Worm (Caenorhabditis elegans): ENCODE results near the gene ugt-18.

ugt-18 gene

DNA sequence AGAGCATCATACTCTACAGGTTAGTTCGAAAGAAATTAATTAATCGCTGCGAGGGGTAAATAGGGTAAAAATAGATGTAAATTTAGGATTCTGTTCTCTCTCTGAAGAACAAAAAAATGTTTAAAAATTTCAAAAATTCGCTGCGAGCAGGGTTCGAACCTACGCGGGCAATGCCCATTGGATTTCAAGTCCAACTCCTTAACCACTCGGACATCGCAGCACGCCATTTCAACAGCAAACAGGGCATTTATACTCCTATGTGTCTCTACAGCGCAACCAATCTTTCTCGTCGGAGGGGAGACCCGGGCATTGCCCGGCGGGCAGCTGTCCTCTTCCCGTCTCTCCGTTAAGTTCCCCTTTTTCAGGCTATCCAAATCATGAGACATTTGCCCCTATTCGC is 39.8 kb upstream of the ugt-18 start (continued):
- TF ChIP-seq let-526 (GFP tag; IDR thresholded peaks at IDR 0.05) (peak; percentile 60; the same call in 1 of the 2 replicates), snpc-4 (GFP tag; optimal IDR thresholded peaks at IDR 0.05) (peak; percentile 44), snpc-4 (tag; optimal IDR thresholded peaks at IDR 0.05) (peak in 1 of 4 experiments; percentile 68), dpl-1 (GFP tag; optimal IDR thresholded peaks at IDR 0.05) (no peak), ztf-25 (GFP tag; IDR thresholded peaks at IDR 0.05) (peak; percentile 85), chd-7 (tag; optimal IDR thresholded peaks at IDR 0.05) (peak; percentile 83), nhr-179 (tag; optimal IDR thresholded peaks at IDR 0.05) (no peak), him-1 (tag; optimal IDR thresholded peaks at IDR 0.05) (peak; percentile 76), madf-10 (tag; optimal IDR thresholded peaks at IDR 0.05) (peak; percentile 47), atf-7 (tag; optimal IDR thresholded peaks at IDR 0.05) (peak; percentile 4), hmg-20 (GFP tag; IDR thresholded peaks at IDR 0.05) (peak; percentile 53; the same call in 1 of the 2 replicates), tlf-1 (GFP tag; optimal IDR thresholded peaks at IDR 0.05) (no peak), cebp-1 (GFP tag; IDR thresholded peaks at IDR 0.05) (0 out of 2 replicates have a peak, but pooled peaks have one; percentile 60), cebp-1 (tag; optimal IDR thresholded peaks at IDR 0.05) (no peak), C06A6.2 (GFP tag; conservative IDR thresholded peaks at IDR 0.05) (no peak), rpc-1 (optimal IDR thresholded peaks at IDR 0.05) (peak; percentile 87), rpc-1 (tag; optimal IDR thresholded peaks at IDR 0.05) (peak; percentile 89), B0019.2 (GFP tag; conservative IDR thresholded peaks at IDR 0.05) (no peak), snpc-1.3 (tag; optimal IDR thresholded peaks at IDR 0.05; ENCODE audit: insufficient read depth) (peak; percentile 69), aptf-2 (GFP tag; conservative IDR thresholded peaks at IDR 0.05) (peak; percentile 64; the same call in 1 of the 2 replicates), sdz-38 (tag; optimal IDR thresholded peaks at IDR 0.05) (no peak), mxl-1 (tag; optimal IDR thresholded peaks at IDR 0.05) (peak; percentile 72), Y79H2A.3 (GFP tag; conservative IDR thresholded peaks at IDR 0.05) (peak; percentile 84), efl-1 (GFP tag; optimal IDR thresholded peaks at IDR 0.05) (no peak), lin-40 (tag; optimal IDR thresholded peaks at IDR 0.05) (peak; percentile 14), nhr-80 (tag; optimal IDR thresholded peaks at IDR 0.05) (no peak), somi-1 (GFP tag; optimal IDR thresholded peaks at IDR 0.05) (peak; percentile 65), unc-130 (GFP tag; optimal IDR thresholded peaks at IDR 0.05) (peak; percentile 17), sea-2 (GFP tag; IDR thresholded peaks at IDR 0.05) (0 out of 2 replicates have a peak, but pooled peaks have one; percentile 45), F37B4.10 (GFP tag; IDR thresholded peaks at IDR 0.05) (0 out of 2 replicates have a peak, but pooled peaks have one; percentile 45), egl-44 (GFP tag; IDR thresholded peaks at IDR 0.05) (no peak; the same call in 1 of the 2 replicates), gei-17 (GFP tag; optimal IDR thresholded peaks at IDR 0.05) (peak; percentile 13)

DNA sequence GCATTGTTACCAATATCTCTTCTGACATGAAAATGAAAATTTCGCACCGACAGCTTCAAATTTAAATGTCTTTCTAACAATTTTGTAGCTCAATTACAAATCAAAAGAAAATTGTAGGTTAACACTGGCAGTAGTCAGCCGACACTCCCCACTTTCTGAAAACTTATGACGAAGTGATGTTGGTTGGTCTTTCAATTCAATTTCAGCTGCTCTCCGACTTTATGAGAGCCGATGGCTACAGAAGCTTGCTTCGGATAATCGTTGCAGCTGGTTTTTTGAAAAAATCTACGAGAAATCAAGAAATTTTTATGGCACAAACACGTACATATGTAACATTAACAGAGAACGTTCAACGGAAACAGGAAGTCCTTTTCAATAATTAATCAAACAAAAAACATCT is 35.2 kb upstream of the ugt-18 start, which contains the start of gene sre-20:
sre-20 (minus strand) TSS at position 101 of the 400 bp plus-strand sequence.
- no peak for TF ChIP-seq ztf-26 (tag; optimal IDR thresholded peaks at IDR 0.05)
- TF ChIP-seq xnd-1 (tag; optimal IDR thresholded peaks at IDR 0.05), result no peak
- TF ChIP-seq rec-8 (tag; optimal IDR thresholded peaks at IDR 0.05), result no peak

DNA sequence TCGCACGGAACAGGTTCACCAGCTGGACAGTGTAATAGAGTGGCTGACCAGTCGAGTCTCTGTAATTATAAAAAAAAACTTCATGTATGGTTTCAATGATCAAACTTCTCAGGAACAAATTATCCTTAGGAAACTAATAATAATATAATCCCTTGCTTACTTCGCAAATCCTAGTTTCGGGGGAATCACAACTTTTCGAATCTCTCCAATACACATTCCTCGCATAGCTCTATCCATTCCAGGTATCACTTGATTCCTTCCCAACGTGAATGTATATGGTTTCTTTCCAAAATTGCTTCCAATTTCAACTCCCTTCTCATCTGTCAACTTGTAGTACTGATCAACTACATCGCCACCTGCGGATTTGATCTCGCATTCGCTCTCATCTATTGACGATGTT is 33.7 kb upstream of the ugt-18 start:
- TF ChIP-seq die-1 (tag; optimal IDR thresholded peaks at IDR 0.05), result no peak
- TF ChIP-seq athp-1 (tag; optimal IDR thresholded peaks at IDR 0.05), result no peak
- TF ChIP-seq egrh-3 (GFP tag; IDR thresholded peaks at IDR 0.05), result no peak
- no peak for TF ChIP-seq lag-1 (GFP tag; IDR thresholded peaks at IDR 0.05)
- no peak for TF ChIP-seq snpc-1.3 (tag; optimal IDR thresholded peaks at IDR 0.05; ENCODE audit: insufficient read depth)
- no peak for TF ChIP-seq ceh-27 (GFP tag; optimal IDR thresholded peaks at IDR 0.05)
- TF ChIP-seq snpc-3.4 (tag; optimal IDR thresholded peaks at IDR 0.05), result no peak
- no peak for TF ChIP-seq Y53G8AR.9 (GFP tag; conservative IDR thresholded peaks at IDR 0.05)
- no peak for TF ChIP-seq aptf-3 (GFP tag; IDR thresholded peaks at IDR 0.05)
- TF ChIP-seq ztf-22 (GFP tag; optimal IDR thresholded peaks at IDR 0.05), result no peak
- no peak for TF ChIP-seq hmg-20 (GFP tag; IDR thresholded peaks at IDR 0.05)
- TF ChIP-seq ceh-58 (GFP tag; IDR thresholded peaks at IDR 0.05), result no peak
